Worm (Caenorhabditis elegans): ENCODE results near the gene srlf-16.

ce11 chrV:8079813-8080212, 24.8 kb upstream of the srlf-16 start:
- no peak for TF ChIP-seq T22C8.4 (GFP tag; IDR thresholded peaks at IDR 0.05)
- no peak for TF ChIP-seq ztf-23 (GFP tag; IDR thresholded peaks at IDR 0.05)
- no peak for TF ChIP-seq flt-1 (GFP tag; IDR thresholded peaks at IDR 0.05)
- no peak for TF ChIP-seq med-1 (GFP tag; optimal IDR thresholded peaks at IDR 0.05; ENCODE audit: insufficient read depth)
- TF ChIP-seq ref-1 (GFP tag; conservative IDR thresholded peaks at IDR 0.05): no peak
